Worm (Caenorhabditis elegans) whole organism, late embryonic: ENCODE results near the gene F36H1.11.

ENCODE experiments used
- dmd-4 ChIP-seq: sonication (generic microtip); optimal IDR thresholded peaks from 2 replicates; lab custom pipeline; 2016; ENCODE audit warnings: borderline replicate concordance, missing genetic modification characterization, missing compliant biosample characterization
- fkh-10 ChIP-seq: fragments of 150-350 bp; optimal IDR thresholded peaks from 2 replicates; lab custom pipeline; 2014; ENCODE audit warnings: missing biosample characterization, missing genetic modification reagents, missing genetic modification characterization
- hlh-30 ChIP-seq: sonication (generic microtip); optimal IDR thresholded peaks from 2 replicates; lab custom pipeline; 2017; ENCODE audit warnings: antibody characterized with exemption, missing genetic modification characterization, missing compliant biosample characterization; ENCODE audit not compliant: insufficient read depth
- nhr-11 ChIP-seq: fragments of 150-350 bp; optimal IDR thresholded peaks from 2 replicates; lab custom pipeline; 2014; ENCODE audit warnings: missing biosample characterization, missing genetic modification characterization
- pax-1 ChIP-seq: fragments of 150-350 bp; optimal IDR thresholded peaks from 2 replicates; lab custom pipeline; 2014; ENCODE audit warnings: missing biosample characterization, missing genetic modification characterization
- ttx-3 ChIP-seq: sonication (generic microtip); optimal IDR thresholded peaks from 2 replicates; lab custom pipeline; 2016; ENCODE audit warnings: missing genetic modification reagents, missing genetic modification characterization, missing compliant biosample characterization
- unc-55 ChIP-seq: sonication (generic microtip); optimal IDR thresholded peaks from 2 replicates; lab custom pipeline; 2017; ENCODE audit warnings: missing biosample characterization, missing genetic modification reagents, missing genetic modification characterization

DNA sequence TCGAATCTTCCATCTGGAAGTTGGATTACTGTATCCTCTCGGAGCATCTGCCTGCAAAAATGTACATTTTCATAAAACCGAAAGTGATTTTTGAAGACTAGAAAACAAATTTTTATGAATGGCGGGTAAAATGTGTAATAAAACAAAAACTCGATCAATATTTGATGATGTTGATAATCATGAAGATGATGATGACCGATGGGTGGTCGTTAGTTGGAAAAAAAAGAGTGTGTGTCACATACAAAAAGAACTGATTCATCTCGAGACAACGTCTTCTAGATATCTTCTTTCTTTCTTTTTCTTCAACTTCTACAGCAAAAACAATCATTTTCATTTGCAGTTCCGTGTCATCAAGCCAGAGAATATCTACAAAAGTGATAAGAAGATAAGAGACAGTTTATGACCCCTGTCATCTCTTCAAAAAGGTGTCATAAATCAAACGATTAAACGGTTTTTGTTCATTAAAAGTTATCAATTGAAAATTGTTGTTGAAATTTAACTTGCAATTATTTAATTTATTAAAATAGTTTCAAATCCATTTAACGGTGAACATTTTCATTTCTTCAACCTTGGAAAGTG is 43.6 kb downstream of the F36H1.11 start, which contains the start of gene bcc-1:
- TF ChIP-seq fkh-10 (GFP tag; lab: Kevin White, UChicago) (no peak), hlh-30 (no peak), ttx-3 (tag; lab: Kevin White, UChicago) (no peak), pax-1 (tag; lab: Kevin White, UChicago) (no peak), unc-55 (no peak), dmd-4 (tag; lab: Kevin White, UChicago) (no peak), nhr-11 (tag; lab: Kevin White, UChicago) (no peak)
